Fruit fly (Drosophila melanogaster) whole organism, embryonic: ENCODE measurements around the gene Vlet.

Experiments
- Abd-B ChIP-seq: fragments of 200-800 bp; sonication (Bioruptor generic); optimal IDR thresholded peaks from 2 replicates; lab custom pipeline; 2018; ENCODE audit warnings: missing biosample characterization, mild to moderate bottlenecking, missing genetic modification characterization, moderate library complexity
- Awh ChIP-seq: fragments of 200-800 bp; sonication (Bioruptor generic); IDR thresholded peaks from 2 replicates; pipeline ENCODE4, ENCODE4 v1.3.6; 2022; ENCODE audit warnings: missing biosample characterization, missing genetic modification characterization
- CG10147 ChIP-seq: fragments of 200-800 bp; sonication (Bioruptor generic); optimal IDR thresholded peaks from 2 replicates; lab custom pipeline; 2019; ENCODE audit warnings: missing biosample characterization, mild to moderate bottlenecking, missing genetic modification characterization, moderate library complexity
- CG10267 ChIP-seq: fragments of 200-800 bp; sonication (Bioruptor generic); optimal IDR thresholded peaks from 2 replicates; lab custom pipeline; 2018; ENCODE audit warnings: missing biosample characterization, mild to moderate bottlenecking, missing genetic modification characterization, moderate library complexity
- CG10321 ChIP-seq: fragments of 200-800 bp; sonication (Bioruptor generic); IDR thresholded peaks from 2 replicates; pipeline ENCODE4 v1.3.6; 2022; ENCODE audit warnings: missing biosample characterization, missing genetic modification characterization
- CG12299 ChIP-seq: fragments of 200-800 bp; sonication (Bioruptor generic); optimal IDR thresholded peaks from 2 replicates; lab custom pipeline; 2018; ENCODE audit warnings: missing biosample characterization, mild to moderate bottlenecking, missing genetic modification characterization
- CG12744 ChIP-seq: fragments of 200-800 bp; sonication (Bioruptor generic); optimal IDR thresholded peaks from 2 replicates; lab custom pipeline; 2016; ENCODE audit warnings: missing biosample characterization, missing genetic modification characterization
- CG12769 ChIP-seq: fragments of 200-800 bp; sonication (Bioruptor generic); optimal IDR thresholded peaks from 2 replicates; lab custom pipeline; 2019; ENCODE audit warnings: missing biosample characterization, mild to moderate bottlenecking, missing genetic modification characterization, moderate library complexity
- CG15514 ChIP-seq: fragments of 200-800 bp; sonication (Bioruptor generic); optimal IDR thresholded peaks from 3 replicates; lab custom pipeline; 2017; ENCODE audit warnings: missing biosample characterization, missing genetic modification characterization, mild to moderate bottlenecking, moderate library complexity, missing genetic modification reagents
- CG15601 ChIP-seq: fragments of 200-800 bp; sonication (Bioruptor generic); optimal IDR thresholded peaks from 3 replicates; lab custom pipeline; 2019; ENCODE audit warnings: missing biosample characterization, mild to moderate bottlenecking, missing genetic modification characterization, moderate library complexity
- CG17328 ChIP-seq: fragments of 200-800 bp; sonication (Bioruptor generic); IDR thresholded peaks from 2 replicates; pipeline ENCODE4 v1.3.6; 2022; ENCODE audit warnings: missing biosample characterization, missing genetic modification characterization
- CG17359 ChIP-seq: fragments of 200-800 bp; sonication (Bioruptor generic); optimal IDR thresholded peaks from 3 replicates; lab custom pipeline; 2018; ENCODE audit warnings: missing biosample characterization, mild to moderate bottlenecking, missing genetic modification characterization, moderate library complexity
- CG2889 ChIP-seq: fragments of 200-800 bp; sonication (Bioruptor generic); IDR thresholded peaks from 3 replicates; pipeline ENCODE4 v1.3.6; 2022; ENCODE audit warnings: missing biosample characterization, missing genetic modification characterization
- CG3281 ChIP-seq: fragments of 200-800 bp; sonication (Bioruptor generic); optimal IDR thresholded peaks from 3 replicates; lab custom pipeline; 2017; ENCODE audit warnings: missing biosample characterization, mild to moderate bottlenecking, missing genetic modification characterization
- CG4617 ChIP-seq: fragments of 200-800 bp; sonication (Bioruptor generic); optimal IDR thresholded peaks from 3 replicates; lab custom pipeline; 2016; ENCODE audit warnings: missing biosample characterization, missing genetic modification characterization, borderline replicate concordance
- CG4730 ChIP-seq: fragments of 200-800 bp; sonication (Bioruptor generic); IDR thresholded peaks from 2 replicates; pipeline ENCODE4 v1.3.6; 2022; ENCODE audit warnings: missing biosample characterization, missing genetic modification characterization
- CG4854 ChIP-seq: fragments of 200-800 bp; sonication (Bioruptor generic); optimal IDR thresholded peaks from 2 replicates; lab custom pipeline; 2016; ENCODE audit warnings: missing biosample characterization, missing genetic modification characterization, inconsistent platforms
- CG5245 ChIP-seq: fragments of 200-800 bp; sonication (Bioruptor generic); optimal IDR thresholded peaks from 3 replicates; lab custom pipeline; 2016; ENCODE audit warnings: missing biosample characterization, missing genetic modification characterization
- CG7839 ChIP-seq: fragments of 200-800 bp; sonication (Bioruptor generic); optimal IDR thresholded peaks from 3 replicates; lab custom pipeline; 2018; ENCODE audit warnings: missing biosample characterization, mild to moderate bottlenecking, missing genetic modification characterization, moderate library complexity
- CG8290 ChIP-seq, 3 experiments: fragments of 200-800 bp; sonication (Bioruptor generic); optimal IDR thresholded peaks; 2 replicates each; lab custom pipeline; 2016 to 2019; ENCODE audit warnings: missing biosample characterization in 3 of 3, missing genetic modification characterization in 3 of 3, mild to moderate bottlenecking in 2 of 3, moderate library complexity in 1 of 3
- CG8924 ChIP-seq: fragments of 200-800 bp; optimal IDR thresholded peaks from 3 replicates; lab custom pipeline; 2019; ENCODE audit warnings: missing biosample characterization, mild to moderate bottlenecking, missing genetic modification characterization, moderate library complexity
- CG9817 ChIP-seq: fragments of 200-800 bp; sonication (Bioruptor generic); optimal IDR thresholded peaks from 2 replicates; lab custom pipeline; 2018; ENCODE audit warnings: missing biosample characterization, mild to moderate bottlenecking, missing genetic modification characterization, moderate library complexity
- CTCF ChIP-seq: fragments of 200-800 bp; sonication (Bioruptor generic); optimal IDR thresholded peaks from 2 replicates; lab custom pipeline; 2017; ENCODE audit warnings: missing biosample characterization, mild to moderate bottlenecking, missing genetic modification characterization, moderate library complexity
- Dbx ChIP-seq: fragments of 200-800 bp; sonication (Bioruptor generic); IDR thresholded peaks from 3 replicates; pipeline ENCODE4 v1.3.6; 2022; ENCODE audit warnings: missing biosample characterization, missing genetic modification characterization
- Drgx ChIP-seq: fragments of 200-800 bp; sonication (Bioruptor generic); IDR thresholded peaks from 2 replicates; pipeline ENCODE4 v1.3.6; 2022; ENCODE audit warnings: missing biosample characterization, missing genetic modification characterization
- E2f2 ChIP-seq: fragments of 200-800 bp; sonication (Bioruptor generic); IDR thresholded peaks from 2 replicates; pipeline ENCODE4 v1.3.6; 2022; ENCODE audit warnings: missing biosample characterization, missing genetic modification characterization
- Hmr ChIP-seq: fragments of 200-800 bp; sonication (Bioruptor generic); optimal IDR thresholded peaks from 3 replicates; lab custom pipeline; 2017; ENCODE audit warnings: mild to moderate bottlenecking, missing biosample characterization, missing genetic modification reagents, missing genetic modification characterization
- MTF-1 ChIP-seq: fragments of 200-800 bp; sonication (Bioruptor generic); optimal IDR thresholded peaks from 2 replicates; lab custom pipeline; 2018; ENCODE audit warnings: missing biosample characterization, mild to moderate bottlenecking, missing genetic modification characterization, borderline replicate concordance
- Meics ChIP-seq: fragments of 200-800 bp; sonication (Bioruptor generic); optimal IDR thresholded peaks from 2 replicates; lab custom pipeline; 2017; ENCODE audit warnings: missing biosample characterization, mild to moderate bottlenecking, missing genetic modification characterization
- Mrtf ChIP-seq: fragments of 200-800 bp; sonication (Bioruptor generic); IDR thresholded peaks from 3 replicates; pipeline ENCODE4 v1.3.6; 2022; ENCODE audit warnings: missing biosample characterization, missing genetic modification characterization
- amos ChIP-seq: fragments of 200-800 bp; sonication (Bioruptor generic); IDR thresholded peaks from 2 replicates; pipeline ENCODE4 v1.3.6; 2022; ENCODE audit warnings: missing biosample characterization, missing genetic modification characterization; ENCODE audit not compliant: partially characterized antibody
- bsh ChIP-seq, 2 experiments: fragments of 200-800 bp; sonication (Bioruptor generic); optimal IDR thresholded peaks; 2 replicates each; lab custom pipeline; 2017 to 2018; ENCODE audit warnings: mild to moderate bottlenecking in 2 of 2, missing biosample characterization in 2 of 2, missing genetic modification characterization in 2 of 2, moderate library complexity in 1 of 2
- ems ChIP-seq: fragments of 200-800 bp; sonication (Bioruptor generic); optimal IDR thresholded peaks from 3 replicates; lab custom pipeline; 2016; ENCODE audit warnings: missing biosample characterization, missing genetic modification characterization
- ewg ChIP-seq: fragments of 200-800 bp; sonication (Bioruptor generic); optimal IDR thresholded peaks from 3 replicates; lab custom pipeline; 2017; ENCODE audit warnings: mild to moderate bottlenecking, missing biosample characterization, missing genetic modification reagents, missing genetic modification characterization
- fd3F ChIP-seq: fragments of 200-800 bp; sonication (Bioruptor generic); optimal IDR thresholded peaks from 2 replicates; lab custom pipeline; 2018; ENCODE audit warnings: missing biosample characterization, mild to moderate bottlenecking, missing genetic modification characterization, moderate library complexity
- gro ChIP-seq: fragments of 200-800 bp; sonication (Bioruptor generic); optimal IDR thresholded peaks from 2 replicates; lab custom pipeline; 2016; ENCODE audit warnings: missing biosample characterization, missing genetic modification characterization
- her ChIP-seq: fragments of 200-800 bp; sonication (Bioruptor generic); optimal IDR thresholded peaks from 2 replicates; lab custom pipeline; 2016; ENCODE audit warnings: missing biosample characterization, missing genetic modification characterization
- jumu ChIP-seq: fragments of 200-800 bp; sonication (Bioruptor generic); optimal IDR thresholded peaks from 3 replicates; lab custom pipeline; 2016; ENCODE audit warnings: missing biosample characterization, missing genetic modification characterization
- lola ChIP-seq, 3 experiments: fragments of >200 bp in 2 of 3; fragments of 200-800 bp in 1 of 3; sonication (Bioruptor generic) in 1 of 3; optimal IDR thresholded peaks; 2 replicates each; lab custom pipeline; 2017 to 2019; ENCODE audit warnings: missing biosample characterization in 3 of 3, missing genetic modification characterization in 3 of 3, mild to moderate bottlenecking in 1 of 3, moderate library complexity in 1 of 3
- mirr ChIP-seq: fragments of 200-800 bp; sonication (Bioruptor generic); optimal IDR thresholded peaks from 3 replicates; lab custom pipeline; 2018; ENCODE audit warnings: missing biosample characterization, mild to moderate bottlenecking, missing genetic modification characterization
- nmo ChIP-seq: fragments of 200-800 bp; sonication (Bioruptor generic); optimal IDR thresholded peaks from 2 replicates; lab custom pipeline; 2018; ENCODE audit warnings: missing biosample characterization, mild to moderate bottlenecking, missing genetic modification characterization, moderate library complexity
- pfk ChIP-seq: fragments of 200-800 bp; sonication (Bioruptor generic); optimal IDR thresholded peaks from 2 replicates; lab custom pipeline; 2018; ENCODE audit warnings: missing biosample characterization, mild to moderate bottlenecking, missing genetic modification characterization, moderate library complexity
- row ChIP-seq: fragments of 200-800 bp; sonication (Bioruptor generic); IDR thresholded peaks from 3 replicates; pipeline ENCODE4 v1.3.6; 2022; ENCODE audit warnings: missing biosample characterization, missing genetic modification characterization
- schlank ChIP-seq: fragments of 200-800 bp; sonication (Bioruptor generic); optimal IDR thresholded peaks from 2 replicates; lab custom pipeline; 2018; ENCODE audit warnings: missing biosample characterization, mild to moderate bottlenecking, missing genetic modification characterization
- seq ChIP-seq: fragments of 200-800 bp; sonication (Bioruptor generic); IDR thresholded peaks from 2 replicates; pipeline ENCODE4 v1.3.6; 2022; ENCODE audit warnings: missing biosample characterization, missing genetic modification characterization
- slou ChIP-seq: fragments of 200-800 bp; sonication (Bioruptor generic); optimal IDR thresholded peaks from 3 replicates; lab custom pipeline; 2016; ENCODE audit warnings: missing biosample characterization, missing genetic modification characterization
- so ChIP-seq: fragments of 200-800 bp; sonication (Bioruptor generic); IDR thresholded peaks from 3 replicates; pipeline ENCODE4 v1.3.6; 2022; ENCODE audit warnings: missing biosample characterization, missing genetic modification characterization
- sob ChIP-seq: fragments of 200-800 bp; sonication (Bioruptor generic); IDR thresholded peaks from 2 replicates; pipeline ENCODE4 v1.3.6; 2022; ENCODE audit warnings: missing biosample characterization, missing genetic modification characterization
- zfh1 ChIP-seq: fragments of 200-800 bp; sonication (Bioruptor generic); IDR thresholded peaks from 3 replicates; pipeline ENCODE4 v1.3.6; 2022; ENCODE audit warnings: missing biosample characterization, missing genetic modification characterization

The Vlet gene

DNA sequence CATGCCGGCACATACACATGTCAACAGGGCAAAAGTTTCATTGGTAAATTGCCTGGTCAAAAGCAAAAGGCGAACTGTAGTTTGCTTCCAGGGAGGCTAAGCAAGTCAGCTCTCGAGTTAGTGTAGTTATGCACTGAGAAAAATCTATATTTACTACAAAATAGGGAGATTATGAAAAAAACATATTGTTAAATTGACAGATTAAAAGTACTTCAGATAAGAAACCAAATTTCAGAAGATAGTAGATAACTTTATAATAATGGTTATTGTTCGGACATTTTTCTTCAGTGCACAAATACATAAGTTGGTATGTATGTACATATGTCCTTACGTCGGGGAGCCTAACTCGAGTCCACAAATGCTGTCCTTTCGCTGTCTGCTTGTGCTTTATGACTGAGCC, 21.2 kb downstream of the Vlet start (continued):
- TF ChIP-seq Abd-B = no peak
- TF ChIP-seq CG5245 = peak; percentile 8
- peak; percentile 54; the same call in 1 of the 3 replicates for TF ChIP-seq zfh1 (GFP tag; lab: Robert Waterston, UW)
- peak; percentile 49 for TF ChIP-seq CG12744 (GFP tag; lab: Kevin White, UChicago)
- no peak for TF ChIP-seq CTCF (GFP tag; lab: Kevin White, UChicago)
- TF ChIP-seq CG9817 = peak; percentile 48
- TF ChIP-seq CG12769 = peak; percentile 52
- TF ChIP-seq sob (GFP tag; lab: Robert Waterston, UW) = peak; percentile 68
- TF ChIP-seq Mrtf (GFP tag; lab: Robert Waterston, UW) = peak; percentile 45; the same call in 1 of the 3 replicates
- TF ChIP-seq CG8290 (GFP tag; optimal IDR thresholded peaks at IDR 0.05; lab: Kevin White, UChicago) = no peak
- TF ChIP-seq CG8290 (tag; optimal IDR thresholded peaks at IDR 0.05; lab: Kevin White, UChicago) = peak in 1 of 2 experiments; percentile 16
- TF ChIP-seq CG10321 (GFP tag; lab: Robert Waterston, UW) = no peak
- TF ChIP-seq so (GFP tag; lab: Robert Waterston, UW) = peak; percentile 69; the same call in 2 of the 3 replicates
- TF ChIP-seq CG7839 = peak; percentile 73
- peak; percentile 75 for TF ChIP-seq Hmr (GFP tag; lab: Kevin White, UChicago)
- TF ChIP-seq CG17359 (tag; lab: Kevin White, UChicago) = peak; percentile 66
- peak; percentile 65 for TF ChIP-seq Meics (GFP tag; lab: Kevin White, UChicago)
- peak; percentile 11 for TF ChIP-seq CG15601 (tag; lab: Kevin White, UChicago)
- peak; percentile 26; the same call in 1 of the 2 replicates for TF ChIP-seq E2f2 (GFP tag; lab: Robert Waterston, UW)
- 0 out of 3 replicates have a peak, but pooled peaks have one; percentile 19 for TF ChIP-seq CG2889 (GFP tag; lab: Robert Waterston, UW)
- TF ChIP-seq fd3F (GFP tag; lab: Kevin White, UChicago) = peak; percentile 46
- TF ChIP-seq slou (GFP tag; lab: Kevin White, UChicago) = peak; percentile 55
- TF ChIP-seq Drgx (GFP tag; lab: Robert Waterston, UW) = peak; percentile 56
- no peak for TF ChIP-seq Awh (GFP tag; lab: Robert Waterston, UW)
- TF ChIP-seq CG12299 (tag; lab: Kevin White, UChicago) = peak; percentile 56
- peak; percentile 63 for TF ChIP-seq CG10147 (GFP tag; lab: Kevin White, UChicago)
- TF ChIP-seq nmo (GFP tag; lab: Kevin White, UChicago) = peak; percentile 56
- no peak for TF ChIP-seq MTF-1 (GFP tag; lab: Kevin White, UChicago)
- no peak for TF ChIP-seq pfk (GFP tag; lab: Kevin White, UChicago)
- TF ChIP-seq CG3281 (GFP tag; lab: Kevin White, UChicago) = peak; percentile 57
- peak; percentile 55 for TF ChIP-seq CG17328 (GFP tag; lab: Robert Waterston, UW)
- TF ChIP-seq CG4854 (GFP tag; lab: Kevin White, UChicago) = peak; percentile 5
- TF ChIP-seq gro (GFP tag; lab: Kevin White, UChicago) = peak; percentile 3
- peak; percentile 72 for TF ChIP-seq row (GFP tag; lab: Robert Waterston, UW)
- TF ChIP-seq ewg (GFP tag; lab: Kevin White, UChicago) = peak; percentile 19
- TF ChIP-seq ems (GFP tag; lab: Kevin White, UChicago) = peak; percentile 6
- no peak for TF ChIP-seq amos (GFP tag; lab: Robert Waterston, UW)
- TF ChIP-seq CG4617 (GFP tag; lab: Kevin White, UChicago) = no peak
- TF ChIP-seq seq = 0 out of 2 replicates have a peak, but pooled peaks have one; percentile 26
- peak; percentile 30 for TF ChIP-seq jumu
- peak in 1 of 3 experiments; percentile 51 for TF ChIP-seq lola (GFP tag; optimal IDR thresholded peaks at IDR 0.05; lab: Kevin White, UChicago)
- peak; percentile 68 for TF ChIP-seq CG8924 (tag; lab: Kevin White, UChicago)
- no peak for TF ChIP-seq schlank
- peak in 1 of 2 experiments; percentile 60 for TF ChIP-seq bsh (GFP tag; optimal IDR thresholded peaks at IDR 0.05; lab: Kevin White, UChicago)
- TF ChIP-seq mirr = peak; percentile 2
- peak; percentile 5 for TF ChIP-seq her
- 0 out of 2 replicates have a peak, but pooled peaks have one; percentile 7 for TF ChIP-seq CG4730 (GFP tag; lab: Robert Waterston, UW)
- TF ChIP-seq CG10267 (tag; lab: Kevin White, UChicago) = peak; percentile 55
- peak; percentile 39; the same call in 1 of the 3 replicates for TF ChIP-seq Dbx (GFP tag; lab: Robert Waterston, UW)
- TF ChIP-seq CG15514 (GFP tag; lab: Kevin White, UChicago) = peak; percentile 49
